Fruit fly (Drosophila melanogaster) whole organism, embryonic: ENCODE data around the gene yellow-f.
A peak's percentile ranks its signal among the peaks of the same experiment; 100 is the strongest.

Source experiments
- Adf1 ChIP-seq: fragments of 200-800 bp; sonication (Bioruptor generic); IDR thresholded peaks from 2 replicates; pipeline ENCODE4 v1.3.6; 2022; ENCODE audit warnings: missing biosample characterization, missing genetic modification characterization
- BtbVII ChIP-seq: fragments of 200-800 bp; sonication (Bioruptor generic); optimal IDR thresholded peaks from 3 replicates; lab custom pipeline; 2017; ENCODE audit warnings: missing biosample characterization, mild to moderate bottlenecking, missing genetic modification characterization
- CG10147 ChIP-seq: fragments of 200-800 bp; sonication (Bioruptor generic); optimal IDR thresholded peaks from 2 replicates; lab custom pipeline; 2019; ENCODE audit warnings: missing biosample characterization, mild to moderate bottlenecking, missing genetic modification characterization, moderate library complexity
- CG10209 ChIP-seq: fragments of 200-800 bp; sonication (Bioruptor generic); optimal IDR thresholded peaks from 3 replicates; lab custom pipeline; 2017; ENCODE audit warnings: missing biosample characterization, mild to moderate bottlenecking, missing genetic modification characterization, missing genetic modification reagents
- CG1024 ChIP-seq: fragments of 200-800 bp; sonication (Bioruptor generic); IDR thresholded peaks from 2 replicates; pipeline ENCODE4 v1.3.6; 2022; ENCODE audit warnings: missing biosample characterization, missing genetic modification characterization
- CG10543 ChIP-seq: fragments of 200-800 bp; sonication (Bioruptor generic); optimal IDR thresholded peaks from 3 replicates; lab custom pipeline; 2017; ENCODE audit warnings: missing biosample characterization, mild to moderate bottlenecking, missing genetic modification characterization, moderate library complexity
- CG11093 ChIP-seq: fragments of 200-800 bp; sonication (Bioruptor generic); IDR thresholded peaks from 3 replicates; pipeline ENCODE4 v1.3.6; 2022; ENCODE audit warnings: missing biosample characterization, missing genetic modification characterization
- CG12236 ChIP-seq: fragments of 200-800 bp; sonication (Bioruptor generic); optimal IDR thresholded peaks from 2 replicates; lab custom pipeline; 2016; ENCODE audit warnings: missing biosample characterization, missing genetic modification characterization
- CG12391 ChIP-seq: fragments of 200-800 bp; sonication (Bioruptor generic); optimal IDR thresholded peaks from 3 replicates; lab custom pipeline; 2018; ENCODE audit warnings: missing biosample characterization, mild to moderate bottlenecking, missing genetic modification characterization, moderate library complexity
- CG14014 ChIP-seq: fragments of 200-800 bp; sonication (Bioruptor generic); IDR thresholded peaks from 2 replicates; pipeline ENCODE4 v1.3.6; 2022; ENCODE audit warnings: missing biosample characterization, missing genetic modification characterization
- CG17912 ChIP-seq: fragments of 200-800 bp; sonication (Bioruptor generic); optimal IDR thresholded peaks from 2 replicates; lab custom pipeline; 2018; ENCODE audit warnings: missing biosample characterization, mild to moderate bottlenecking, missing genetic modification characterization
- CG2889 ChIP-seq: fragments of 200-800 bp; sonication (Bioruptor generic); IDR thresholded peaks from 3 replicates; pipeline ENCODE4 v1.3.6; 2022; ENCODE audit warnings: missing biosample characterization, missing genetic modification characterization
- CG3065 ChIP-seq: fragments of 200-800 bp; sonication (Bioruptor generic); optimal IDR thresholded peaks from 2 replicates; lab custom pipeline; 2016; ENCODE audit warnings: missing biosample characterization, missing genetic modification characterization
- CG31365 ChIP-seq: fragments of 200-800 bp; sonication (Bioruptor generic); optimal IDR thresholded peaks from 2 replicates; lab custom pipeline; 2018; ENCODE audit warnings: missing biosample characterization, mild to moderate bottlenecking, missing genetic modification characterization
- CG31441 ChIP-seq: fragments of 200-800 bp; sonication (Bioruptor generic); IDR thresholded peaks from 2 replicates; pipeline ENCODE4 v1.3.6; 2022; ENCODE audit warnings: missing biosample characterization, missing genetic modification characterization
- CG3281 ChIP-seq: fragments of 200-800 bp; sonication (Bioruptor generic); optimal IDR thresholded peaks from 3 replicates; lab custom pipeline; 2017; ENCODE audit warnings: missing biosample characterization, mild to moderate bottlenecking, missing genetic modification characterization
- CG3995 ChIP-seq: fragments of 200-800 bp; sonication (Bioruptor generic); optimal IDR thresholded peaks from 3 replicates; lab custom pipeline; 2016; ENCODE audit warnings: missing biosample characterization, missing genetic modification characterization
- CG42726 ChIP-seq: fragments of 200-800 bp; sonication (Bioruptor generic); IDR thresholded peaks from 2 replicates; pipeline ENCODE4 v1.3.6; 2022; ENCODE audit warnings: missing biosample characterization, missing genetic modification characterization; ENCODE audit not compliant: partially characterized antibody
- CG4730 ChIP-seq: fragments of 200-800 bp; sonication (Bioruptor generic); IDR thresholded peaks from 2 replicates; pipeline ENCODE4 v1.3.6; 2022; ENCODE audit warnings: missing biosample characterization, missing genetic modification characterization
- CG6175 ChIP-seq: fragments of 200-800 bp; sonication (Bioruptor generic); IDR thresholded peaks from 3 replicates; pipeline ENCODE4 v1.3.6; 2022; ENCODE audit warnings: missing biosample characterization, missing genetic modification characterization
- CG6854 ChIP-seq: fragments of 200-800 bp; sonication (Bioruptor generic); optimal IDR thresholded peaks from 3 replicates; lab custom pipeline; 2017; ENCODE audit warnings: missing biosample characterization, mild to moderate bottlenecking, missing genetic modification characterization
- CG7372 ChIP-seq: fragments of 200-800 bp; sonication (Bioruptor generic); IDR thresholded peaks from 2 replicates; pipeline ENCODE4 v1.3.6; 2022; ENCODE audit warnings: missing biosample characterization, missing genetic modification characterization
- CG7556 ChIP-seq: fragments of 200-800 bp; sonication (Bioruptor generic); optimal IDR thresholded peaks from 2 replicates; lab custom pipeline; 2017; ENCODE audit warnings: missing biosample characterization, mild to moderate bottlenecking, missing genetic modification characterization
- CG7745 ChIP-seq: fragments of 200-800 bp; sonication (Bioruptor generic); optimal IDR thresholded peaks from 2 replicates; lab custom pipeline; 2018; ENCODE audit warnings: missing biosample characterization, mild to moderate bottlenecking, missing genetic modification characterization, moderate library complexity
- CG7987 ChIP-seq: fragments of 200-800 bp; sonication (Bioruptor generic); optimal IDR thresholded peaks from 2 replicates; lab custom pipeline; 2018; ENCODE audit warnings: missing biosample characterization, mild to moderate bottlenecking, missing genetic modification characterization, moderate library complexity
- CG9797 ChIP-seq: fragments of 200-800 bp; sonication (Bioruptor generic); optimal IDR thresholded peaks from 3 replicates; lab custom pipeline; 2018; ENCODE audit warnings: missing biosample characterization, mild to moderate bottlenecking, missing genetic modification characterization
- Dad ChIP-seq: fragments of 200-800 bp; sonication (Bioruptor generic); optimal IDR thresholded peaks from 3 replicates; lab custom pipeline; 2016; ENCODE audit warnings: missing biosample characterization, missing genetic modification characterization
- Dfd ChIP-seq, 2 experiments: fragments of >200 bp; optimal IDR thresholded peaks; 2 replicates each; lab custom pipeline; 2017; ENCODE audit warnings: missing biosample characterization in 2 of 2, missing genetic modification characterization in 2 of 2
- E2f2 ChIP-seq: fragments of 200-800 bp; sonication (Bioruptor generic); IDR thresholded peaks from 2 replicates; pipeline ENCODE4 v1.3.6; 2022; ENCODE audit warnings: missing biosample characterization, missing genetic modification characterization
- Gug ChIP-seq: fragments of 200-800 bp; sonication (Bioruptor generic); IDR thresholded peaks from 4 replicates; pipeline ENCODE4 v1.3.6; 2022; ENCODE audit warnings: missing biosample characterization, missing genetic modification characterization
- HHEX ChIP-seq: fragments of 200-800 bp; sonication (Bioruptor generic); optimal IDR thresholded peaks from 3 replicates; lab custom pipeline; 2017; ENCODE audit warnings: missing biosample characterization, mild to moderate bottlenecking, missing genetic modification characterization, missing genetic modification reagents
- HLH4C ChIP-seq: fragments of 200-800 bp; sonication (Bioruptor generic); IDR thresholded peaks from 3 replicates; pipeline ENCODE4 v1.3.6; 2022; ENCODE audit warnings: missing biosample characterization, missing genetic modification characterization; ENCODE audit not compliant: partially characterized antibody
- HmgZ ChIP-seq: fragments of 200-800 bp; sonication (Bioruptor generic); optimal IDR thresholded peaks from 2 replicates; lab custom pipeline; 2018; ENCODE audit warnings: missing biosample characterization, mild to moderate bottlenecking, missing genetic modification characterization
- Hr3 ChIP-seq: fragments of 200-800 bp; sonication (Bioruptor generic); optimal IDR thresholded peaks from 3 replicates; lab custom pipeline; 2016; ENCODE audit warnings: missing biosample characterization, missing genetic modification characterization
- Mrtf ChIP-seq: fragments of 200-800 bp; sonication (Bioruptor generic); IDR thresholded peaks from 3 replicates; pipeline ENCODE4 v1.3.6; 2022; ENCODE audit warnings: missing biosample characterization, missing genetic modification characterization
- NC2α ChIP-seq: fragments of 200-800 bp; sonication (Bioruptor generic); optimal IDR thresholded peaks from 2 replicates; lab custom pipeline; 2016; ENCODE audit warnings: missing biosample characterization, missing genetic modification characterization
- NC2β ChIP-seq: fragments of 200-800 bp; sonication (Bioruptor generic); optimal IDR thresholded peaks from 2 replicates; lab custom pipeline; 2016; ENCODE audit warnings: missing biosample characterization, missing genetic modification characterization
- Neu2 ChIP-seq: fragments of 200-800 bp; sonication (Bioruptor generic); optimal IDR thresholded peaks from 3 replicates; lab custom pipeline; 2016; ENCODE audit warnings: missing biosample characterization, missing genetic modification characterization, borderline replicate concordance
- Nf-YC ChIP-seq: fragments of 200-800 bp; optimal IDR thresholded peaks from 3 replicates; lab custom pipeline; 2019; ENCODE audit warnings: missing biosample characterization, mild to moderate bottlenecking, missing genetic modification characterization, moderate library complexity
- Poxn ChIP-seq: fragments of 200-800 bp; sonication (Bioruptor generic); IDR thresholded peaks from 2 replicates; pipeline ENCODE4 v1.3.6; 2022; ENCODE audit warnings: missing biosample characterization, missing genetic modification characterization
- Sry-β ChIP-seq: fragments of 200-800 bp; sonication (Bioruptor generic); optimal IDR thresholded peaks from 2 replicates; lab custom pipeline; 2018; ENCODE audit warnings: missing biosample characterization, mild to moderate bottlenecking, missing genetic modification characterization, moderate library complexity
- cwo ChIP-seq: fragments of 200-800 bp; sonication (Bioruptor generic); optimal IDR thresholded peaks from 3 replicates; lab custom pipeline; 2017; ENCODE audit warnings: missing biosample characterization, missing genetic modification characterization, mild to moderate bottlenecking, moderate library complexity, missing genetic modification reagents
- disco-r ChIP-seq: fragments of 200-800 bp; sonication (Bioruptor generic); optimal IDR thresholded peaks from 2 replicates; lab custom pipeline; 2016; ENCODE audit warnings: missing biosample characterization, missing genetic modification characterization
- fru ChIP-seq: fragments of >200 bp; optimal IDR thresholded peaks from 2 replicates; lab custom pipeline; 2017
- jumu ChIP-seq: fragments of 200-800 bp; sonication (Bioruptor generic); optimal IDR thresholded peaks from 3 replicates; lab custom pipeline; 2016; ENCODE audit warnings: missing biosample characterization, missing genetic modification characterization
- nerfin-1 ChIP-seq: fragments of 200-800 bp; sonication (Bioruptor generic); optimal IDR thresholded peaks from 3 replicates; lab custom pipeline; 2019; ENCODE audit warnings: missing biosample characterization, mild to moderate bottlenecking, missing genetic modification characterization, moderate library complexity
- otp ChIP-seq: fragments of 200-800 bp; sonication (Bioruptor generic); IDR thresholded peaks from 3 replicates; pipeline ENCODE4, ENCODE4 v1.3.6; 2022; ENCODE audit warnings: missing biosample characterization, missing genetic modification characterization
- repo ChIP-seq: fragments of 200-800 bp; sonication (Bioruptor generic); optimal IDR thresholded peaks from 2 replicates; lab custom pipeline; 2016; ENCODE audit warnings: missing biosample characterization, missing genetic modification characterization
- schlank ChIP-seq: fragments of 200-800 bp; sonication (Bioruptor generic); optimal IDR thresholded peaks from 2 replicates; lab custom pipeline; 2018; ENCODE audit warnings: missing biosample characterization, mild to moderate bottlenecking, missing genetic modification characterization
- sob ChIP-seq: fragments of 200-800 bp; sonication (Bioruptor generic); IDR thresholded peaks from 2 replicates; pipeline ENCODE4 v1.3.6; 2022; ENCODE audit warnings: missing biosample characterization, missing genetic modification characterization
- sug ChIP-seq: fragments of 200-800 bp; optimal IDR thresholded peaks from 2 replicates; lab custom pipeline; 2019; ENCODE audit warnings: missing biosample characterization, mild to moderate bottlenecking, missing genetic modification characterization, moderate library complexity
- ttk ChIP-seq: fragments of 200-800 bp; sonication (Bioruptor generic); IDR thresholded peaks from 2 replicates; pipeline ENCODE4 v2.1.2; 2022; ENCODE audit warnings: missing biosample characterization, missing genetic modification characterization

yellow-f gene

dm6 chr3R:12980628-12981219 is 12.3 kb downstream of the yellow-f start, which contains the start of gene Paip2 (continued):
- TF ChIP-seq CG7987: no peak
- TF ChIP-seq Sry-β: no peak
- TF ChIP-seq sob (GFP tag; lab: Robert Waterston, UW): no peak
- TF ChIP-seq schlank (tag; lab: Kevin White, UChicago): no peak
- peak; percentile 4 for TF ChIP-seq CG3995 (GFP tag; lab: Kevin White, UChicago)
- TF ChIP-seq BtbVII (GFP tag; lab: Kevin White, UChicago): no peak
- no peak for TF ChIP-seq Gug (GFP tag; lab: Robert Waterston, UW)
- TF ChIP-seq CG31441 (GFP tag; lab: Robert Waterston, UW): 0 out of 2 replicates have a peak, but pooled peaks have one; percentile 19
- no peak for TF ChIP-seq CG6854
- TF ChIP-seq E2f2 (GFP tag; lab: Robert Waterston, UW): peak; percentile 95
- TF ChIP-seq Dfd (GFP tag; optimal IDR thresholded peaks at IDR 0.05; lab: Kevin White, UChicago): no peak
- TF ChIP-seq otp (GFP tag; lab: Robert Waterston, UW): no peak
- no peak for TF ChIP-seq CG3281
- TF ChIP-seq CG31365 (tag; lab: Kevin White, UChicago): peak; percentile 3
- TF ChIP-seq NC2β (GFP tag; lab: Kevin White, UChicago): no peak
- no peak for TF ChIP-seq Neu2 (GFP tag; lab: Kevin White, UChicago)
- no peak for TF ChIP-seq CG7745
- peak; percentile 83 for TF ChIP-seq CG42726 (GFP tag; lab: Robert Waterston, UW)
- TF ChIP-seq CG17912 (GFP tag; lab: Kevin White, UChicago): no peak
- no peak for TF ChIP-seq CG7556 (GFP tag; lab: Kevin White, UChicago)
- no peak for TF ChIP-seq CG11093 (GFP tag; lab: Robert Waterston, UW)
- TF ChIP-seq Dad: peak; percentile 35
- no peak for TF ChIP-seq jumu (GFP tag; lab: Kevin White, UChicago)
- peak; percentile 52 for TF ChIP-seq sug (tag; lab: Kevin White, UChicago)
- no peak for TF ChIP-seq repo (GFP tag; lab: Kevin White, UChicago)
- peak; percentile 40 for TF ChIP-seq CG12391 (tag; lab: Kevin White, UChicago)
- no peak for TF ChIP-seq cwo
- peak; percentile 99 for TF ChIP-seq HLH4C (GFP tag; lab: Robert Waterston, UW)
- peak; percentile 43 for TF ChIP-seq CG9797 (GFP tag; lab: Kevin White, UChicago)
- TF ChIP-seq Nf-YC: peak; percentile 32
- no peak for TF ChIP-seq CG1024 (GFP tag; lab: Robert Waterston, UW)
- no peak for TF ChIP-seq CG3065 (GFP tag; lab: Kevin White, UChicago)
- no peak for TF ChIP-seq CG2889 (GFP tag; lab: Robert Waterston, UW)
- peak; percentile 40 for TF ChIP-seq CG10147 (GFP tag; lab: Kevin White, UChicago)
- peak; percentile 8 for TF ChIP-seq Hr3
- TF ChIP-seq CG10543 (GFP tag; lab: Kevin White, UChicago): no peak
- TF ChIP-seq HmgZ (tag; lab: Kevin White, UChicago): peak; percentile 43
- no peak for TF ChIP-seq Mrtf (GFP tag; lab: Robert Waterston, UW)
- TF ChIP-seq CG12236 (GFP tag; lab: Kevin White, UChicago): no peak
- no peak for TF ChIP-seq CG10209 (GFP tag; lab: Kevin White, UChicago)
- TF ChIP-seq HHEX (GFP tag; lab: Kevin White, UChicago): no peak
- no peak for TF ChIP-seq Adf1 (GFP tag; lab: Robert Waterston, UW)
- no peak for TF ChIP-seq fru (lab: Kevin White, UChicago)
- TF ChIP-seq CG4730 (GFP tag; lab: Robert Waterston, UW): no peak
- no peak for TF ChIP-seq NC2α (GFP tag; lab: Kevin White, UChicago)
- no peak for TF ChIP-seq CG7372 (GFP tag; lab: Robert Waterston, UW)
- no peak for TF ChIP-seq Poxn (GFP tag; lab: Robert Waterston, UW)
- no peak for TF ChIP-seq CG6175 (GFP tag; lab: Robert Waterston, UW)
- peak; percentile 31 for TF ChIP-seq nerfin-1 (tag; lab: Kevin White, UChicago)
- no peak; the same call in 1 of the 2 replicates for TF ChIP-seq CG14014 (GFP tag; lab: Robert Waterston, UW)
- TF ChIP-seq ttk (GFP tag; lab: Robert Waterston, UW): no peak
- TF ChIP-seq disco-r (GFP tag; lab: Kevin White, UChicago): no peak
